Worm (Caenorhabditis elegans): ENCODE results near the gene C46G7.2.
"Not testable (repeated sequence)": the region's sequence is repeated elsewhere in the genome, so short reads cannot be mapped to it uniquely, and the experiment has no call there.

ce11 chrIV:6033539-6033938 is 18.5 kb downstream of the C46G7.2 start, which contains the start of gene pqn-22:
- TF ChIP-seq nhr-12 (tag; optimal IDR thresholded peaks at IDR 0.05); mep-1 (tag; optimal IDR thresholded peaks at IDR 0.05); unc-86 (tag; optimal IDR thresholded peaks at IDR 0.05); lin-35 (GFP tag; optimal IDR thresholded peaks at IDR 0.05); elt-2 (tag; optimal IDR thresholded peaks at IDR 0.05); fkh-10 (GFP tag; optimal IDR thresholded peaks at IDR 0.05); nhr-77 (tag; optimal IDR thresholded peaks at IDR 0.05); unc-130 (tag; optimal IDR thresholded peaks at IDR 0.05); efl-1 (optimal IDR thresholded peaks at IDR 0.05); efl-1 (GFP tag; optimal IDR thresholded peaks at IDR 0.05 in 1 of 2); fos-1 (tag; optimal IDR thresholded peaks at IDR 0.05); nhr-20 (tag; optimal IDR thresholded peaks at IDR 0.05); nhr-76 (tag; optimal IDR thresholded peaks at IDR 0.05): not testable (repeated sequence)
